Fruit fly (Drosophila melanogaster) whole organism, embryonic: ENCODE results near the gene CG5447.

ENCODE experiments used
- Adf1 ChIP-seq: fragments of 200-800 bp; sonication (Bioruptor generic); IDR thresholded peaks from 2 replicates; pipeline ENCODE4 v1.3.6; 2022; ENCODE audit warnings: missing biosample characterization, missing genetic modification characterization
- CG18011 ChIP-seq: fragments of 200-800 bp; sonication (Bioruptor generic); optimal IDR thresholded peaks from 2 replicates; lab custom pipeline; 2017; ENCODE audit warnings: missing biosample characterization, missing genetic modification characterization, mild to moderate bottlenecking, moderate library complexity, missing genotype
- CG33213 ChIP-seq: fragments of 200-800 bp; sonication (Bioruptor generic); optimal IDR thresholded peaks from 3 replicates; lab custom pipeline; 2016; ENCODE audit warnings: missing biosample characterization, missing genetic modification characterization
- CG7357 ChIP-seq: fragments of 200-800 bp; sonication (Bioruptor generic); IDR thresholded peaks from 3 replicates; pipeline ENCODE4 v1.3.6; 2022; ENCODE audit warnings: missing biosample characterization, missing genetic modification characterization
- Hr39 ChIP-seq: fragments of >200 bp; optimal IDR thresholded peaks from 2 replicates; lab custom pipeline; 2017
- Poxn ChIP-seq: fragments of 200-800 bp; sonication (Bioruptor generic); IDR thresholded peaks from 2 replicates; pipeline ENCODE4 v1.3.6; 2022; ENCODE audit warnings: missing biosample characterization, missing genetic modification characterization
- Sin3A ChIP-seq: fragments of >200 bp; optimal IDR thresholded peaks from 2 replicates; lab custom pipeline; 2018
- cwo ChIP-seq: fragments of 200-800 bp; sonication (Bioruptor generic); optimal IDR thresholded peaks from 3 replicates; lab custom pipeline; 2017; ENCODE audit warnings: missing biosample characterization, missing genetic modification characterization, mild to moderate bottlenecking, moderate library complexity, missing genetic modification reagents
- gt ChIP-seq: fragments of 200-800 bp; sonication (Bioruptor generic); IDR thresholded peaks from 2 replicates; pipeline ENCODE4 v1.3.6; 2022; ENCODE audit warnings: missing biosample characterization, missing genetic modification characterization
- mld ChIP-seq: fragments of 200-800 bp; sonication (Bioruptor generic); IDR thresholded peaks from 3 replicates; pipeline ENCODE4 v1.3.6; 2022; ENCODE audit warnings: missing biosample characterization, missing genetic modification characterization; ENCODE audit not compliant: partially characterized antibody
- pho ChIP-seq: fragments of 200-800 bp; sonication (Bioruptor generic); optimal IDR thresholded peaks from 2 replicates; lab custom pipeline; 2016; ENCODE audit warnings: missing biosample characterization, missing genetic modification characterization
- ro ChIP-seq: fragments of 200-800 bp; sonication (Bioruptor generic); IDR thresholded peaks from 2 replicates; pipeline ENCODE4 v1.3.6; 2022; ENCODE audit warnings: missing biosample characterization, missing genetic modification characterization
- tin ChIP-seq: fragments of 200-800 bp; sonication (Bioruptor generic); optimal IDR thresholded peaks from 3 replicates; lab custom pipeline; 2016; ENCODE audit warnings: missing biosample characterization, missing genetic modification characterization

DNA sequence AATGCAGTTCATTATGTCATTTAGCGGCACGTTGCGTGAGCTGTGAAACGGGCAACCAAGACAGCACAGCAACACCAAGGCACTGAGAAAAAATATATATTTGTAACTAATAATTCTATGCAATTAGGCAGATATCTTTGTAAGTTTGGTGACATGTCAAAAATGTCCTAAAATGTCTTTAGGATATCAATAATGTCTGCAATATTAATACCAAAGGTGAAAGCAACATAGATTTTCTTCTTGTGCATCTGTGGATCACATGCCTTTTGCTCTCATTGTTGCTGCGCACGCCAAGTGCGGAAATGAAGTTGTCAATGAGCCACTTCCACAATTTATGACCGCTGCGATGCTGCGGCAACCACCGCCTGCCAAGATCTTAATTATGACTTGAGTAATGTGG, 37.1 kb downstream of the CG5447 start:
- TF ChIP-seq gt (GFP tag; lab: Robert Waterston, UW) (no peak), mld (GFP tag; lab: Robert Waterston, UW) (no peak), CG7357 (GFP tag; lab: Robert Waterston, UW) (no peak), tin (GFP tag; lab: Kevin White, UChicago) (no peak), cwo (GFP tag; lab: Kevin White, UChicago) (no peak), Adf1 (GFP tag; lab: Robert Waterston, UW) (no peak), Poxn (GFP tag; lab: Robert Waterston, UW) (no peak), CG18011 (GFP tag; lab: Kevin White, UChicago) (no peak), Sin3A (lab: Kevin White, UChicago) (no peak), Hr39 (lab: Kevin White, UChicago) (no peak), ro (GFP tag; lab: Robert Waterston, UW) (no peak), CG33213 (no peak), pho (no peak)
